Worm (Caenorhabditis elegans): ENCODE data around the gene K07B1.7.

DNA sequence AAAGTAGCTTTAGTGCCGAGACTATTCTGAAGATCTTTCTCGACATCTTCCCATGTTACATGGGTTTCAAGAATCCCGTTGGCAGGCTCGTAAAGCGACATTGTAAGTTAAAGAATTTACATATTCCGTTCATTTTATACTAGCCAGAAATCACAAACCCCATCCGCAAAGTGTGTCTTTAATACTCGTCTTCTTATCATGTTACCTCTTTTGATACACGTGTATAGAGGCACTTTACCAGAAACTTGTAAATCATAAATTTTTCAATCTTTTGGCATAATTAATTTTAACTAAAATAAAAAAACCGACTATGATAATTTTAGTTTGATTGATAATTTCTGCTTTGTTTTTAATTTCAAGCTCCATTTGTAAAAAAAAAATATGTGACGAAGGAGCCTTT lies 24.2 kb upstream of the K07B1.7 start, which contains the start of gene E02C12.6:
- TF ChIP-seq aly-2 (tag; optimal IDR thresholded peaks at IDR 0.05) (no peak), nhr-25 (tag; optimal IDR thresholded peaks at IDR 0.05) (no peak), nhr-237 (tag; optimal IDR thresholded peaks at IDR 0.05) (no peak), ama-1 (optimal IDR thresholded peaks at IDR 0.05) (no peak), unc-39 (tag; optimal IDR thresholded peaks at IDR 0.05) (no peak)
